Worm (Caenorhabditis elegans): ENCODE results near the gene Y51H7C.10.

The Y51H7C.10 gene

DNA sequence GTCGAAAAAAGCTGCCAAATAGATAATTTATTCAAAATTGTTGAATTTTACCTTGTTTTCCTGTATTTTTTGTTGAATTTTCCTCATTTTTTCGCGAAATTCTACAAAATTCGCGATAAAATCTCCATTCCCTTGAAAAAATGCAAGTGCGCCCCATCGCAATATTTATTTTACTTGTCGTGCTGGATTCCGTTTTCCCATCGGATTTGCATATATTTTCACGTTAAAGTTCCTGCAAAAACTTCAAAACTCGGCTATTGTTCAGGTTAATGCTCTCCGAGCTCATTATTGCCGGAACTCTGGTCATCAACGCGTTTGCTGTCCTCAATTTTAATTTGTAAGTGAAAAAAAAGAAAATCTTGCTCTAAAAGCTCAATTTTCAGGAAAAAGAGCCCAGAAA lies 20.5 kb downstream of the Y51H7C.10 start, which contains the start of the genes Y51H7C.41 and cogc-4:
Gene Y51H7C.41 (plus strand): TSS at position 266 of the 400 bp plus-strand sequence.
Gene cogc-4 (plus strand): TSS at position 386 of the 400 bp plus-strand sequence.
- TF ChIP-seq hlh-6 (tag; optimal IDR thresholded peaks at IDR 0.05), result no peak
- TF ChIP-seq ceh-30 (tag; optimal IDR thresholded peaks at IDR 0.05), result no peak
- TF ChIP-seq ztf-16 (tag; optimal IDR thresholded peaks at IDR 0.05), result no peak
- no peak for TF ChIP-seq ceh-6 (GFP tag; optimal IDR thresholded peaks at IDR 0.05)
- TF ChIP-seq zip-5 (tag; optimal IDR thresholded peaks at IDR 0.05), result no peak
- TF ChIP-seq unc-3 (GFP tag; conservative IDR thresholded peaks at IDR 0.05), result no peak
- no peak for TF ChIP-seq unc-3 (tag; optimal IDR thresholded peaks at IDR 0.05)
- TF ChIP-seq rnt-1 (tag; optimal IDR thresholded peaks at IDR 0.05), result no peak

- TF ChIP-seq fax-1 (tag; optimal IDR thresholded peaks at IDR 0.05) (no peak), Y22D7AL.16 (tag; optimal IDR thresholded peaks at IDR 0.05) (no peak), ceh-48 (tag; optimal IDR thresholded peaks at IDR 0.05) (no peak), npax-4 (tag; optimal IDR thresholded peaks at IDR 0.05) (no peak), dmd-4 (tag; optimal IDR thresholded peaks at IDR 0.05; ENCODE audit: borderline replicate concordance) (no peak), ceh-31 (tag; optimal IDR thresholded peaks at IDR 0.05) (no peak), fkh-10 (GFP tag; optimal IDR thresholded peaks at IDR 0.05) (no peak), ztf-16 (tag; optimal IDR thresholded peaks at IDR 0.05) (no peak), hlh-30 (tag; optimal IDR thresholded peaks at IDR 0.05; ENCODE audit: insufficient read depth) (no peak), nhr-11 (tag; optimal IDR thresholded peaks at IDR 0.05) (no peak), ahr-1 (tag; optimal IDR thresholded peaks at IDR 0.05) (no peak), fkh-6 (tag; optimal IDR thresholded peaks at IDR 0.05) (no peak), ref-2 (tag; optimal IDR thresholded peaks at IDR 0.05) (no peak), ceh-2 (tag; optimal IDR thresholded peaks at IDR 0.05) (no peak), ets-4 (tag; optimal IDR thresholded peaks at IDR 0.05) (no peak), unc-86 (tag; optimal IDR thresholded peaks at IDR 0.05) (no peak)
Measured at ce11 chrII:1402167-1402619, 21.4 kb downstream of the Y51H7C.10 start, which contains the start of gene Y51H7C.7. Gene Y51H7C.7 (plus strand): TSS chrII:1402569.

DNA sequence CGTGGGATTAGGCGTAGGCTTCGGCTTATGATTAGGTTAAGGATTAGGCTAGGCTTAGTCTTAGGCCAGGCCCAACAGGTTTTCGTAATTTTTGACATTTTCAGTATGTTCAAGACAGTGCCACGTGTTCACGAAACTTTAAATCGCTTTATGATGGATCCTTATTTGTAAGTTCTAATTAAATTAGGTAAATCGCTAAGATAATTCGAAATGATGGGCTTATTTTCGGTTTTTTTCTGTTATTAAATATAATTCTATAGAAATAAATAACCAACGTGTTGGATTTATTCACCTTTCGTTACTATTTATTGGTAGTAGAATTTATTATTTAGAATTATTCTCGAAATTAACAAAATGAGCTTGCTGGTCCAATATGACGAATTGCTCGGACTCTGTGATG lies 22.1 kb downstream of the Y51H7C.10 start, which contains the start of gene Y51H7C.8:
Gene Y51H7C.8 (plus strand): TSS at position 301 of the 400 bp plus-strand sequence.
- TF ChIP-seq ceh-6 (GFP tag; optimal IDR thresholded peaks at IDR 0.05), result no peak

ce11 chrII:1400105-1400504 lies 23.5 kb downstream of the Y51H7C.10 start, which contains the start of gene F54D12.1:
Gene F54D12.1 (plus strand): TSS chrII:1400405.
- no peak for TF ChIP-seq sox-2 (GFP tag; IDR thresholded peaks at IDR 0.05)
- TF ChIP-seq fax-1 (tag; optimal IDR thresholded peaks at IDR 0.05), result no peak
- TF ChIP-seq pqm-1 (tag; optimal IDR thresholded peaks at IDR 0.05), result no peak
- TF ChIP-seq ceh-19 (GFP tag; optimal IDR thresholded peaks at IDR 0.05), result no peak
- no peak for TF ChIP-seq ets-4 (tag; optimal IDR thresholded peaks at IDR 0.05)
- TF ChIP-seq odd-2 (tag; optimal IDR thresholded peaks at IDR 0.05), result no peak
- TF ChIP-seq pha-4 (tag; optimal IDR thresholded peaks at IDR 0.05), result no peak
- TF ChIP-seq tbx-7 (tag; optimal IDR thresholded peaks at IDR 0.05), result no peak
- no peak for TF ChIP-seq nhr-11 (tag; optimal IDR thresholded peaks at IDR 0.05)
- TF ChIP-seq C08G9.2 (tag; optimal IDR thresholded peaks at IDR 0.05), result no peak

DNA sequence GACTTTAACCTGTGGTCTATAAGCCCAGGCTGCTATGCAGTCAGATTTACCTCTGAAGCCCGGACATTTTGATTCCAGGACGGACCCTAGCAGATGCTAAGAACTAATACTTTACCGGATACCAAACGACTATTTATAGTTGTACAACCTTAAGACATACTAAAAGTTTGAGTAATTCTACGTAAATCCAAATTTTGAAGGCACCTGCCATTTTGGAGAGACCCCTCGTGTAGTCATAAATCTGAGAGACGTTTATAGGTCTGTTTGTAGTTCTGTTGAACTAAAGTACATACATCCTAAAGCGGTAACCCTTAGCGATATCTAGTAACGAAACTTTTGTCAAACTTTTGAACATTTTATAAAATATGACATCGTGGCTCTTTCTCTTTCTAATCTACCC lies 25.2 kb downstream of the Y51H7C.10 start, which contains the start of gene F54D12.2:
Gene F54D12.2 (plus strand): TSS at position 301 of the 400 bp plus-strand sequence.
- TF ChIP-seq ceh-48 (tag; optimal IDR thresholded peaks at IDR 0.05), result no peak
- TF ChIP-seq pha-4 (tag; optimal IDR thresholded peaks at IDR 0.05), result no peak
- TF ChIP-seq pqm-1 (tag; optimal IDR thresholded peaks at IDR 0.05), result no peak
- TF ChIP-seq pax-1 (tag; optimal IDR thresholded peaks at IDR 0.05), result no peak
- TF ChIP-seq zip-5 (tag; optimal IDR thresholded peaks at IDR 0.05), result no peak
- no peak for TF ChIP-seq ceh-2 (tag; optimal IDR thresholded peaks at IDR 0.05)
- no peak for TF ChIP-seq syd-9 (tag; optimal IDR thresholded peaks at IDR 0.05)

ce11 chrII:1397703-1398102 lies 25.9 kb downstream of the Y51H7C.10 start, which contains the start of gene F54D12.8:
Gene F54D12.8 (minus strand): TSS chrII:1398038.
- TF ChIP-seq fkh-10 (GFP tag; optimal IDR thresholded peaks at IDR 0.05) (no peak), elt-2 (tag; optimal IDR thresholded peaks at IDR 0.05) (no peak), ceh-45 (GFP tag; IDR thresholded peaks at IDR 0.05) (no peak), ceh-14 (tag; optimal IDR thresholded peaks at IDR 0.05) (no peak), dmd-4 (tag; optimal IDR thresholded peaks at IDR 0.05; ENCODE audit: borderline replicate concordance) (no peak), fax-1 (tag; optimal IDR thresholded peaks at IDR 0.05) (no peak), Y22D7AL.16 (tag; optimal IDR thresholded peaks at IDR 0.05) (no peak), ceh-19 (GFP tag; optimal IDR thresholded peaks at IDR 0.05) (no peak), nhr-232 (tag; optimal IDR thresholded peaks at IDR 0.05) (no peak), ttx-3 (tag; optimal IDR thresholded peaks at IDR 0.05) (no peak), pag-3 (tag; optimal IDR thresholded peaks at IDR 0.05; ENCODE audit: borderline replicate concordance) (no peak), npax-4 (tag; optimal IDR thresholded peaks at IDR 0.05) (no peak), zip-5 (tag; optimal IDR thresholded peaks at IDR 0.05) (no peak), gmeb-2 (tag; optimal IDR thresholded peaks at IDR 0.05) (no peak), unc-55 (GFP tag; optimal IDR thresholded peaks at IDR 0.05) (no peak), unc-42 (tag; optimal IDR thresholded peaks at IDR 0.05) (no peak), K02D7.2 (tag; optimal IDR thresholded peaks at IDR 0.05) (no peak), ahr-1 (tag; optimal IDR thresholded peaks at IDR 0.05) (no peak), pax-1 (tag; optimal IDR thresholded peaks at IDR 0.05) (no peak)

Measured in whole organism, late embryonic.